Worm (Caenorhabditis elegans): ENCODE measurements around the gene F18E3.12.

DNA sequence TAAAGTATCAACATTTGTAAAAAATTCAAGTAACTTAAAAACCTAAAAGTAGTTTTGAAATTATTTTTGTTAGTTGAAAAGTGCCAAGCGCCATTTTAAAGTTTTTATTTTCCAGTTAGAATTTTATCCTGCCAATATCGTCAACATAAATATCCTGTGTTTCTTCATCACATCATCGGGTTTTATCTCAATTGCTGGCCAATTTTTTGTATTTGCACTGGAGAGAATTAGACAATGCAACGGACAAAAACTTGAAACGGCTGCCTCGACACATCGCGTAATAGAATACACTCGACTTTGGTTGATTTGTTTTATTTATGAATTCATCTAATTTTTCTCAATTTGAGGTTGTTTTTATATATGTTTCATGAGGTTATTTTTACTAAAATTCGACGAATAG, 40.2 kb downstream of the F18E3.12 start, which contains the start of gene F25E5.2:
- TF ChIP-seq ets-7 (tag; optimal IDR thresholded peaks at IDR 0.05), result no peak
- TF ChIP-seq B0310.2 (tag; optimal IDR thresholded peaks at IDR 0.05), result no peak
- no peak for TF ChIP-seq ama-1 (optimal IDR thresholded peaks at IDR 0.05)
